Worm (Caenorhabditis elegans): ENCODE results near the gene R11D1.4.

DNA sequence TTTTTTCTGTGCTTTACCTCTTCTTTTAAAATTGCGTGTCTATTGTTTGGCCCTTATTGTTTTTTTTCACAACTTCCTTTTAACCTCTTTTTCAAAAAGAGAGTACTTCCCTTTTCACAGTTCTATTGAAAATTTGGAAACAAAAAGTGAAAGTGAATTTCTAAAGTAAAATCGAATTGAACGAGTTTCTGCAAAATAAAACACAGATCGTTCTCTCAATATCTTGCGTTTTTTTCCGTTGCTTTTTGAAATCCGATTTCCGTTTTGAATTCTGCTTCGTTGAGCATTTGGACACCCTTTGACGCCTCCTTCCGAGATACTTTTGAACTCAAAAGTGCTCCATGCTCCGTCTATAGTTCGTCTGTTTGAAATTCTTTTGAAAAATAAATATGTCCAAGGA is 37.7 kb downstream of the R11D1.4 start:
- TF ChIP-seq him-1 (tag; optimal IDR thresholded peaks at IDR 0.05) (no peak), dao-5 (tag; optimal IDR thresholded peaks at IDR 0.05) (no peak)

All from whole organism, L4/young adult.